Fruit fly (Drosophila melanogaster): Measurements from ENCODE around the gene CG14075.

The CG14075 gene

DNA sequence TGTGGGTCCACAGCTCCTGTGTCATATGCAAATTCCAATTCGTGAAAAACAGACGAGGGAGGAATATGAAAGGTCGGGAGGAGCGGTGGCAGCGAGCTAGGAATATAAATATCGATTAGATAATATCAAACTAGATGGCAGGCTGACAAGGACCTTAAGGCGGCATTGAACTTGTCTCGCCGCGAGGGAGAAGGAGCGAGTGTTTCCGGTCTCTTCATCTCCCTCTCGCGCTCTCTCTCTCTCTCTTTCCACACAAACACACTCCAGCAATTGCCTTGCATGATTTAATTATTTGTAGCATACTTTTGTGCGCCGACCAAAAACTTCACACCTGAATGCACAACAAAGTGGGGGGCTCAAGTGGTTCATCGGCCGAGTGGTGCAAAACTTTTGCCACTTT is 37.8 kb upstream of the CG14075 start:
- no peak for TF ChIP-seq gsb-n (tag; optimal IDR thresholded peaks at IDR 0.05)
- no peak for TF ChIP-seq pan (optimal IDR thresholded peaks at IDR 0.05)
- peak in 1 of 2 experiments; percentile 26 for TF ChIP-seq pan (GFP tag; optimal IDR thresholded peaks at IDR 0.05 in 1 of 2, IDR thresholded peaks at IDR 0.05 in 1 of 2)
- TF ChIP-seq Trl (optimal IDR thresholded peaks at IDR 0.05): peak; percentile 43 to 55
- TF ChIP-seq Trl (GFP tag; optimal IDR thresholded peaks at IDR 0.05): no peak
- peak; percentile 11 for TF ChIP-seq bcd (GFP tag; optimal IDR thresholded peaks at IDR 0.05)
- TF ChIP-seq Rfx (GFP tag; IDR thresholded peaks at IDR 0.05): peak; percentile 25; the same call in 1 of the 2 replicates
- 0 out of 3 replicates have a peak, but pooled peaks have one; percentile 24 for TF ChIP-seq otp (GFP tag; IDR thresholded peaks at IDR 0.05)
- 0 out of 3 replicates have a peak, but pooled peaks have one; percentile 41 for TF ChIP-seq CG11456 (GFP tag; IDR thresholded peaks at IDR 0.05)
- TF ChIP-seq CG1603 (tag; optimal IDR thresholded peaks at IDR 0.05): peak; percentile 19
- TF ChIP-seq CG10321 (GFP tag; IDR thresholded peaks at IDR 0.05): peak; percentile 54; the same call in 1 of the 2 replicates
- peak; percentile 28; the same call in 1 of the 2 replicates for TF ChIP-seq crol (GFP tag; IDR thresholded peaks at IDR 0.05)
- TF ChIP-seq cg (GFP tag; optimal IDR thresholded peaks at IDR 0.05): peak; percentile 18
- TF ChIP-seq CG13296 (GFP tag; optimal IDR thresholded peaks at IDR 0.05): no peak
- no peak for TF ChIP-seq Lhr (GFP tag; optimal IDR thresholded peaks at IDR 0.05)
- peak; percentile 31; the same call in 1 of the 2 replicates for TF ChIP-seq CG32532 (GFP tag; IDR thresholded peaks at IDR 0.05)
- 0 out of 3 replicates have a peak, but pooled peaks have one; percentile 32 for TF ChIP-seq ci (GFP tag; IDR thresholded peaks at IDR 0.05)
- TF ChIP-seq pros (GFP tag; optimal IDR thresholded peaks at IDR 0.05): no peak
- TF ChIP-seq Ets97D (GFP tag; optimal IDR thresholded peaks at IDR 0.05): peak; percentile 81
- peak; percentile 48; the same call in 1 of the 3 replicates for TF ChIP-seq zfh1 (GFP tag; IDR thresholded peaks at IDR 0.05)
- no peak for TF ChIP-seq CG9797 (GFP tag; optimal IDR thresholded peaks at IDR 0.05)
- TF ChIP-seq lab (GFP tag; optimal IDR thresholded peaks at IDR 0.05): peak; percentile 30
- TF ChIP-seq PHDP (tag; optimal IDR thresholded peaks at IDR 0.05): no peak
- 0 out of 3 replicates have a peak, but pooled peaks have one; percentile 25 for TF ChIP-seq dysf (GFP tag; IDR thresholded peaks at IDR 0.05)
- TF ChIP-seq onecut (GFP tag; IDR thresholded peaks at IDR 0.05): peak; percentile 47
- TF ChIP-seq CG7372 (GFP tag; IDR thresholded peaks at IDR 0.05): no peak
- no peak for TF ChIP-seq prd (optimal IDR thresholded peaks at IDR 0.05)
- 0 out of 3 replicates have a peak, but pooled peaks have one; percentile 26 for TF ChIP-seq prd (GFP tag; IDR thresholded peaks at IDR 0.05)
- 0 out of 2 replicates have a peak, but pooled peaks have one; percentile 28 for TF ChIP-seq stc (GFP tag; IDR thresholded peaks at IDR 0.05)
- TF ChIP-seq bbx (GFP tag; IDR thresholded peaks at IDR 0.05; ENCODE audit: partially characterized antibody): no peak
- peak; percentile 32 for TF ChIP-seq stwl (tag; optimal IDR thresholded peaks at IDR 0.05)
- no peak for TF ChIP-seq seq (GFP tag; IDR thresholded peaks at IDR 0.05)
- TF ChIP-seq Hsf (GFP tag; optimal IDR thresholded peaks at IDR 0.05): peak; percentile 0
- no peak for TF ChIP-seq CG11085 (GFP tag; IDR thresholded peaks at IDR 0.05)
- TF ChIP-seq NfI (GFP tag; optimal IDR thresholded peaks at IDR 0.05): peak; percentile 4
- no peak for TF ChIP-seq Camta (GFP tag; optimal IDR thresholded peaks at IDR 0.05)
- TF ChIP-seq gfzf (GFP tag; optimal IDR thresholded peaks at IDR 0.05): no peak
- TF ChIP-seq hbn (GFP tag; IDR thresholded peaks at IDR 0.05; ENCODE audit: partially characterized antibody): no peak
- no peak for TF ChIP-seq sens (GFP tag)
- TF ChIP-seq CG12391 (tag; optimal IDR thresholded peaks at IDR 0.05): no peak
- no peak for TF ChIP-seq Pdp1 (GFP tag; optimal IDR thresholded peaks at IDR 0.05)
- TF ChIP-seq CG3163 (GFP tag; optimal IDR thresholded peaks at IDR 0.05): no peak
- TF ChIP-seq Lpt (GFP tag; optimal IDR thresholded peaks at IDR 0.05): no peak
- TF ChIP-seq z (GFP tag; IDR thresholded peaks at IDR 0.05): 0 out of 3 replicates have a peak, but pooled peaks have one; percentile 17
- TF ChIP-seq ttk (GFP tag; IDR thresholded peaks at IDR 0.05): 0 out of 2 replicates have a peak, but pooled peaks have one; percentile 18
- peak; percentile 15 for TF ChIP-seq CTCF (GFP tag; optimal IDR thresholded peaks at IDR 0.05)
- peak; percentile 19 for TF ChIP-seq CG2875 (GFP tag; optimal IDR thresholded peaks at IDR 0.05)
- peak; percentile 20; the same call in 1 of the 2 replicates for TF ChIP-seq Nf-YA (GFP tag; IDR thresholded peaks at IDR 0.05)
- peak; percentile 2 for TF ChIP-seq Jarid2 (GFP tag; optimal IDR thresholded peaks at IDR 0.05)
- 0 out of 3 replicates have a peak, but pooled peaks have one; percentile 8 for TF ChIP-seq ken (GFP tag; IDR thresholded peaks at IDR 0.05)
- peak; percentile 70 for TF ChIP-seq CG1832 (GFP tag; optimal IDR thresholded peaks at IDR 0.05)
- TF ChIP-seq so (GFP tag; IDR thresholded peaks at IDR 0.05): no peak
